Worm (Caenorhabditis elegans) whole organism, L4 larva: ENCODE data around the gene ttll-15.
A peak's percentile ranks its signal among the peaks of the same experiment; 100 is the strongest.

Source experiments
- F10B5.3 ChIP-seq: sonication (generic microtip); optimal IDR thresholded peaks from 2 replicates; lab custom pipeline; 2016; ENCODE audit warnings: mild to moderate bottlenecking, missing genetic modification characterization, missing compliant biosample characterization
- F37D6.2 ChIP-seq: sonication (generic microtip); optimal IDR thresholded peaks from 2 replicates; lab custom pipeline; 2016; ENCODE audit warnings: mild to moderate bottlenecking, missing genetic modification characterization, missing compliant biosample characterization
- F44E2.7 ChIP-seq: fragments of 200-800 bp; sonication (Bioruptor generic); IDR thresholded peaks from 2 replicates; pipeline ENCODE4 v2.1.2; 2022; ENCODE audit warnings: missing genetic modification characterization, missing compliant biosample characterization
- Y48G9A.11 ChIP-seq: fragments of 200-800 bp; sonication (Bioruptor generic); IDR thresholded peaks from 2 replicates; pipeline ENCODE4 v1.3.6; 2022; ENCODE audit warnings: missing genetic modification reagents, missing genetic modification characterization, missing compliant biosample characterization
- Y5F2A.4 ChIP-seq: fragments of 200-800 bp; sonication (Bioruptor generic); optimal IDR thresholded peaks from 2 replicates; lab custom pipeline; 2018; ENCODE audit warnings: mild to moderate bottlenecking, missing genetic modification characterization, missing compliant biosample characterization
- ZK337.2 ChIP-seq: fragments of 200-800 bp; sonication (Bioruptor generic); IDR thresholded peaks from 2 replicates; pipeline ENCODE4 v1.3.6; 2022; ENCODE audit warnings: missing genetic modification reagents, missing genetic modification characterization, missing compliant biosample characterization
- ZK546.5 ChIP-seq, 2 experiments: sonication (generic microtip); optimal IDR thresholded peaks; 2 replicates each; lab custom pipeline; 2017; ENCODE audit warnings: missing biosample characterization in 2 of 2, missing genetic modification characterization in 2 of 2
- arid-1 ChIP-seq: fragments of 200-800 bp; sonication (Bioruptor generic); conservative IDR thresholded peaks from 2 replicates; pipeline ENCODE4 v1.3.6; 2022; ENCODE audit warnings: missing genetic modification reagents, missing genetic modification characterization, missing compliant biosample characterization
- ceh-28 ChIP-seq: fragments of 150-350 bp; optimal IDR thresholded peaks from 2 replicates; lab custom pipeline; 2014; ENCODE audit warnings: missing biosample characterization, missing genetic modification reagents, missing genetic modification characterization
- ceh-44 ChIP-seq: fragments of 200-800 bp; sonication (Bioruptor generic); IDR thresholded peaks from 2 replicates; pipeline ENCODE4 v1.3.6; 2022; ENCODE audit warnings: missing genetic modification reagents, missing genetic modification characterization, missing compliant biosample characterization
- ceh-62 ChIP-seq: sonication (generic microtip); optimal IDR thresholded peaks from 2 replicates; lab custom pipeline; 2017; ENCODE audit warnings: missing biosample characterization, missing genetic modification characterization
- ceh-82 ChIP-seq: sonication (generic microtip); optimal IDR thresholded peaks from 2 replicates; lab custom pipeline; 2017; ENCODE audit warnings: missing biosample characterization, missing genetic modification characterization
- daf-16 ChIP-seq, 3 experiments: sonication (generic microtip); optimal IDR thresholded peaks; 2 replicates each; lab custom pipeline; 2016 to 2017; ENCODE audit warnings: missing genetic modification characterization in 3 of 3, missing genetic modification reagents in 3 of 3, mild to moderate bottlenecking in 2 of 3, missing compliant biosample characterization in 2 of 3, missing biosample characterization in 1 of 3, moderate library complexity in 1 of 3
- daf-8 ChIP-seq: fragments of 200-800 bp; sonication (Bioruptor generic); IDR thresholded peaks from 2 replicates; pipeline ENCODE4 v1.3.6; 2022; ENCODE audit warnings: missing genetic modification characterization, missing compliant biosample characterization
- dmd-6 ChIP-seq: fragments of 200-800 bp; sonication (Bioruptor generic); IDR thresholded peaks from 2 replicates; pipeline ENCODE4 v1.3.6; 2022; ENCODE audit warnings: missing genetic modification reagents, missing genetic modification characterization, missing compliant biosample characterization
- dmd-9 ChIP-seq: fragments of 200-800 bp; sonication (Bioruptor generic); IDR thresholded peaks from 2 replicates; pipeline ENCODE4 v1.3.6; 2022; ENCODE audit warnings: missing genetic modification reagents, missing genetic modification characterization, missing compliant biosample characterization
- dpl-1 ChIP-seq: fragments of 150-350 bp; optimal IDR thresholded peaks from 2 replicates; lab custom pipeline; 2014; ENCODE audit warnings: missing biosample characterization, missing genetic modification reagents, missing genetic modification characterization
- dve-1 ChIP-seq: sonication (generic microtip); optimal IDR thresholded peaks from 2 replicates; lab custom pipeline; 2017; ENCODE audit warnings: antibody characterized with exemption, mild to moderate bottlenecking, missing genetic modification characterization, missing compliant biosample characterization; ENCODE audit not compliant: insufficient read depth
- fkh-10 ChIP-seq: fragments of 150-350 bp; optimal IDR thresholded peaks from 2 replicates; lab custom pipeline; 2014; ENCODE audit warnings: missing biosample characterization, missing genetic modification reagents, missing genetic modification characterization
- hlh-11 ChIP-seq: fragments of 200-800 bp; sonication (Bioruptor generic); optimal IDR thresholded peaks from 2 replicates; lab custom pipeline; 2018; ENCODE audit warnings: mild to moderate bottlenecking, missing genetic modification characterization, missing compliant biosample characterization
- hlh-30 ChIP-seq: sonication (generic microtip); optimal IDR thresholded peaks from 2 replicates; lab custom pipeline; 2017; ENCODE audit warnings: antibody characterized with exemption, mild to moderate bottlenecking, missing genetic modification characterization, missing compliant biosample characterization; ENCODE audit not compliant: insufficient read depth
- hmg-1.1 ChIP-seq: fragments of 200-800 bp; sonication (Bioruptor generic); IDR thresholded peaks from 2 replicates; pipeline ENCODE4 v1.3.6; 2022; ENCODE audit warnings: missing genetic modification reagents, missing genetic modification characterization, missing compliant biosample characterization
- lin-13 ChIP-seq: fragments of 150-350 bp; optimal IDR thresholded peaks from 2 replicates; lab custom pipeline; 2014; ENCODE audit warnings: missing biosample characterization, missing genetic modification reagents, missing genetic modification characterization
- lin-15B ChIP-seq: fragments of 150-350 bp; sonication (generic microtip); optimal IDR thresholded peaks from 3 replicates; lab custom pipeline; 2014; ENCODE audit warnings: missing biosample characterization, missing genetic modification characterization
- lin-29 ChIP-seq: fragments of 200-800 bp; sonication (Bioruptor generic); IDR thresholded peaks from 2 replicates; pipeline ENCODE4 v1.3.6; 2022; ENCODE audit warnings: missing genetic modification reagents, missing genetic modification characterization, missing compliant biosample characterization
- lin-38 ChIP-seq: fragments of 200-800 bp; sonication (Bioruptor generic); IDR thresholded peaks from 2 replicates; pipeline ENCODE4 v1.3.6; 2022; ENCODE audit warnings: missing genetic modification reagents, missing genetic modification characterization, missing compliant biosample characterization
- lir-3 ChIP-seq: sonication (generic microtip); optimal IDR thresholded peaks from 2 replicates; lab custom pipeline; 2016; ENCODE audit warnings: mild to moderate bottlenecking, missing genetic modification characterization, missing compliant biosample characterization
- lsy-2 ChIP-seq, 2 experiments: fragments of 150-350 bp in 1 of 2; sonication (generic microtip) in 1 of 2; optimal IDR thresholded peaks; 2 replicates each; lab custom pipeline; 2014 to 2017; ENCODE audit warnings: missing biosample characterization in 2 of 2, missing genetic modification characterization in 2 of 2
- madf-5 ChIP-seq, 2 experiments: fragments of 200-800 bp; sonication (Bioruptor generic); IDR thresholded peaks; 2 replicates each; pipeline ENCODE4 v1.3.6; 2022; ENCODE audit warnings: missing compliant biosample characterization in 2 of 2, missing genetic modification characterization in 2 of 2
- mep-1 ChIP-seq: fragments of 150-350 bp; sonication (generic microtip); optimal IDR thresholded peaks from 3 replicates; lab custom pipeline; 2014; ENCODE audit warnings: missing biosample characterization, missing genetic modification characterization
- nhr-10 ChIP-seq: fragments of 150-350 bp; optimal IDR thresholded peaks from 2 replicates; lab custom pipeline; 2014; ENCODE audit warnings: missing biosample characterization, missing genetic modification characterization
- nhr-102 ChIP-seq: sonication (generic microtip); optimal IDR thresholded peaks from 2 replicates; lab custom pipeline; 2016; ENCODE audit warnings: mild to moderate bottlenecking, missing genetic modification characterization, moderate library complexity, missing compliant biosample characterization
- nhr-11 ChIP-seq: fragments of 150-350 bp; optimal IDR thresholded peaks from 2 replicates; lab custom pipeline; 2014; ENCODE audit warnings: missing biosample characterization, missing genetic modification characterization
- nhr-28 ChIP-seq: fragments of 150-350 bp; optimal IDR thresholded peaks from 2 replicates; lab custom pipeline; 2014; ENCODE audit warnings: missing biosample characterization, missing genetic modification characterization
- nhr-41 ChIP-seq: fragments of 200-800 bp; sonication (Bioruptor generic); IDR thresholded peaks from 2 replicates; pipeline ENCODE4 v1.3.6; 2022; ENCODE audit warnings: missing genetic modification reagents, missing genetic modification characterization, missing compliant biosample characterization
- nhr-76 ChIP-seq: fragments of 150-350 bp; optimal IDR thresholded peaks from 2 replicates; lab custom pipeline; 2014; ENCODE audit warnings: missing biosample characterization, missing genetic modification characterization
- pha-4 ChIP-seq, 2 experiments: fragments of 150-350 bp in 1 of 2; fragments of 200-800 bp in 1 of 2; sonication (Bioruptor generic) in 1 of 2; IDR thresholded peaks in 1 of 2; optimal IDR thresholded peaks in 1 of 2; 2 replicates each; pipeline versions ENCODE4 v1.3.6 to Lab custom; 2014 to 2022; ENCODE audit warnings: missing genetic modification characterization in 2 of 2, missing genetic modification reagents in 2 of 2, missing biosample characterization in 1 of 2, missing compliant biosample characterization in 1 of 2
- pqm-1 ChIP-seq: sonication (generic microtip); optimal IDR thresholded peaks from 2 replicates; lab custom pipeline; 2017; ENCODE audit warnings: missing biosample characterization, missing genetic modification characterization
- rbr-2 ChIP-seq: sonication (generic microtip); optimal IDR thresholded peaks from 2 replicates; lab custom pipeline; 2016; ENCODE audit warnings: missing genotype, missing genetic modification characterization, missing compliant biosample characterization
- saeg-2 ChIP-seq: fragments of 200-800 bp; sonication (Bioruptor generic); IDR thresholded peaks from 2 replicates; pipeline ENCODE4 v1.3.6; 2022; ENCODE audit warnings: missing genetic modification reagents, missing genetic modification characterization, missing compliant biosample characterization
- snpc-1.2 ChIP-seq: fragments of 200-800 bp; sonication (Bioruptor generic); IDR thresholded peaks from 2 replicates; pipeline ENCODE4 v1.3.6; 2022; ENCODE audit warnings: missing genetic modification reagents, missing genetic modification characterization, missing compliant biosample characterization
- spr-1 ChIP-seq: sonication (generic microtip); optimal IDR thresholded peaks from 2 replicates; lab custom pipeline; 2016; ENCODE audit warnings: mild to moderate bottlenecking, missing genetic modification characterization, missing compliant biosample characterization
- unc-39 ChIP-seq: sonication (generic microtip); optimal IDR thresholded peaks from 2 replicates; lab custom pipeline; 2017; ENCODE audit warnings: missing biosample characterization, missing genetic modification characterization
- vab-7 ChIP-seq: fragments of 200-800 bp; sonication (Bioruptor generic); IDR thresholded peaks from 2 replicates; pipeline ENCODE4 v1.3.6; 2022; ENCODE audit warnings: missing genetic modification reagents, missing genetic modification characterization, missing compliant biosample characterization
- zag-1 ChIP-seq: fragments of 150-350 bp; optimal IDR thresholded peaks from 2 replicates; lab custom pipeline; 2014; ENCODE audit warnings: missing biosample characterization, missing genetic modification characterization
- zfp-3 ChIP-seq: fragments of 200-800 bp; sonication (Bioruptor generic); conservative IDR thresholded peaks from 2 replicates; pipeline ENCODE4 v1.3.6; 2022; ENCODE audit warnings: missing genetic modification reagents, missing genetic modification characterization, missing compliant biosample characterization
- zip-11 ChIP-seq: fragments of 200-800 bp; sonication (Bioruptor generic); IDR thresholded peaks from 2 replicates; pipeline ENCODE4 v1.3.6; 2022; ENCODE audit warnings: missing genetic modification characterization, missing compliant biosample characterization
- zip-2 ChIP-seq: fragments of 150-350 bp; optimal IDR thresholded peaks from 2 replicates; lab custom pipeline; 2014; ENCODE audit warnings: missing biosample characterization, missing genetic modification characterization

The ttll-15 gene

ce11 chrV:10395173-10395766 lies 36.9 kb downstream of the ttll-15 start, which contains the start of the genes col-151 and ugt-1:
Gene col-151, minus strand, starts transcription at chrV:10395223.
Gene ugt-1, plus strand, starts transcription at chrV:10395663.
- TF ChIP-seq daf-16 (GFP tag; optimal IDR thresholded peaks at IDR 0.05; lab: Kevin White, UChicago), result no peak
- peak; percentile 41 for TF ChIP-seq daf-16 (tag; optimal IDR thresholded peaks at IDR 0.05; lab: Kevin White, UChicago)
- no peak for TF ChIP-seq vab-7 (GFP tag; lab: Robert Waterston, UW)
- TF ChIP-seq zip-11, result no peak
- peak; percentile 34 for TF ChIP-seq dve-1
- TF ChIP-seq rbr-2 (tag; lab: Kevin White, UChicago), result no peak
- TF ChIP-seq zip-2 (tag; lab: Kevin White, UChicago), result no peak
- peak; percentile 67 for TF ChIP-seq pqm-1
- no peak for TF ChIP-seq spr-1 (tag; lab: Kevin White, UChicago)
- peak; percentile 46 for TF ChIP-seq dmd-6 (GFP tag; lab: Robert Waterston, UW)
- TF ChIP-seq ceh-44 (GFP tag; lab: Robert Waterston, UW), result no peak
- TF ChIP-seq saeg-2 (GFP tag; lab: Robert Waterston, UW), result no peak
- no peak for TF ChIP-seq nhr-10 (tag; lab: Kevin White, UChicago)
- TF ChIP-seq ceh-28 (tag; lab: Kevin White, UChicago), result no peak
- TF ChIP-seq pha-4 (GFP tag; IDR thresholded peaks at IDR 0.05; lab: Robert Waterston, UW), result no peak
- no peak for TF ChIP-seq pha-4 (tag; optimal IDR thresholded peaks at IDR 0.05; lab: Kevin White, UChicago)
- TF ChIP-seq zfp-3, result no peak
- no peak for TF ChIP-seq lin-29 (GFP tag; lab: Robert Waterston, UW)
- no peak for TF ChIP-seq ZK546.5 (tag; optimal IDR thresholded peaks at IDR 0.05; lab: Kevin White, UChicago)
- no peak for TF ChIP-seq dmd-9 (GFP tag; lab: Robert Waterston, UW)
- no peak for TF ChIP-seq nhr-76 (tag; lab: Kevin White, UChicago)
- no peak for TF ChIP-seq madf-5 (GFP tag; IDR thresholded peaks at IDR 0.05; lab: Robert Waterston, UW)
- TF ChIP-seq nhr-102, result no peak
- no peak for TF ChIP-seq hlh-30 (tag; lab: Kevin White, UChicago)
- TF ChIP-seq daf-8 (GFP tag; lab: Robert Waterston, UW), result no peak
- no peak for TF ChIP-seq F10B5.3 (tag; lab: Kevin White, UChicago)
- no peak for TF ChIP-seq snpc-1.2 (GFP tag; lab: Robert Waterston, UW)
- peak; percentile 15 for TF ChIP-seq hlh-11 (tag; lab: Kevin White, UChicago)
- no peak for TF ChIP-seq F37D6.2 (tag; lab: Kevin White, UChicago)
- TF ChIP-seq mep-1 (tag; lab: Kevin White, UChicago), result no peak
- no peak for TF ChIP-seq fkh-10
- TF ChIP-seq lin-13 (GFP tag; lab: Kevin White, UChicago), result no peak
- TF ChIP-seq lin-15B, result no peak
- TF ChIP-seq ceh-62 (tag; lab: Kevin White, UChicago), result no peak
- TF ChIP-seq ceh-82 (tag; lab: Kevin White, UChicago), result no peak
- no peak for TF ChIP-seq Y5F2A.4
- TF ChIP-seq F44E2.7 (GFP tag; lab: Robert Waterston, UW), result no peak
- TF ChIP-seq nhr-28 (tag; lab: Kevin White, UChicago), result peak; percentile 63
- TF ChIP-seq lin-38, result no peak
- no peak for TF ChIP-seq arid-1 (GFP tag; lab: Robert Waterston, UW)
- TF ChIP-seq unc-39, result no peak
- no peak for TF ChIP-seq hmg-1.1 (GFP tag; lab: Robert Waterston, UW)
- TF ChIP-seq lsy-2 (tag; optimal IDR thresholded peaks at IDR 0.05; lab: Kevin White, UChicago), result no peak
- TF ChIP-seq Y48G9A.11, result no peak
- no peak for TF ChIP-seq lir-3 (tag; lab: Kevin White, UChicago)
- TF ChIP-seq nhr-41 (GFP tag; lab: Robert Waterston, UW), result no peak
- TF ChIP-seq nhr-11 (tag; lab: Kevin White, UChicago), result no peak
- TF ChIP-seq zag-1 (tag; lab: Kevin White, UChicago), result no peak
- no peak for TF ChIP-seq dpl-1 (GFP tag; lab: Kevin White, UChicago)
- TF ChIP-seq ZK337.2 (GFP tag; lab: Robert Waterston, UW), result no peak
